Worm (Caenorhabditis elegans) whole organism, midembryonic: ENCODE data around the gene Y57G11B.5.

Experiments used
- T22C8.4 ChIP-seq: fragments of 200-800 bp; sonication (Bioruptor generic); IDR thresholded peaks from 2 replicates; pipeline ENCODE4 v1.3.6; 2022; ENCODE audit warnings: missing genetic modification characterization, missing compliant biosample characterization
- cog-1 ChIP-seq: sonication (generic microtip); optimal IDR thresholded peaks from 2 replicates; lab custom pipeline; 2016; ENCODE audit warnings: missing genetic modification characterization, missing compliant biosample characterization
- flt-1 ChIP-seq: fragments of 200-800 bp; sonication (Bioruptor generic); IDR thresholded peaks from 2 replicates; pipeline ENCODE4 v1.3.6; 2022; ENCODE audit warnings: missing genetic modification characterization, missing compliant biosample characterization
- med-1 ChIP-seq: sonication (generic microtip); optimal IDR thresholded peaks from 2 replicates; lab custom pipeline; 2017; ENCODE audit warnings: missing genetic modification characterization, mild to moderate bottlenecking, missing compliant biosample characterization, antibody characterized with exemption, missing genetic modification reagents; ENCODE audit not compliant: insufficient read depth
- ref-1 ChIP-seq: fragments of 200-800 bp; sonication (Bioruptor generic); conservative IDR thresholded peaks from 2 replicates; pipeline ENCODE4 v1.3.6; 2022; ENCODE audit warnings: missing genetic modification reagents, missing genetic modification characterization, missing compliant biosample characterization
- tab-1 ChIP-seq: fragments of 200-800 bp; sonication (Bioruptor generic); IDR thresholded peaks from 2 replicates; pipeline ENCODE4 v1.3.6; 2022; ENCODE audit warnings: missing genetic modification characterization, missing compliant biosample characterization
- ztf-23 ChIP-seq: fragments of 200-800 bp; sonication (Bioruptor generic); IDR thresholded peaks from 2 replicates; pipeline ENCODE4 v1.3.6; 2022; ENCODE audit warnings: missing genetic modification reagents, missing genetic modification characterization, missing compliant biosample characterization
- ztf-29 ChIP-seq: fragments of 200-800 bp; sonication (Bioruptor generic); IDR thresholded peaks from 2 replicates; pipeline ENCODE4 v1.3.6; 2022; ENCODE audit warnings: missing genetic modification reagents, missing genetic modification characterization, missing compliant biosample characterization

DNA sequence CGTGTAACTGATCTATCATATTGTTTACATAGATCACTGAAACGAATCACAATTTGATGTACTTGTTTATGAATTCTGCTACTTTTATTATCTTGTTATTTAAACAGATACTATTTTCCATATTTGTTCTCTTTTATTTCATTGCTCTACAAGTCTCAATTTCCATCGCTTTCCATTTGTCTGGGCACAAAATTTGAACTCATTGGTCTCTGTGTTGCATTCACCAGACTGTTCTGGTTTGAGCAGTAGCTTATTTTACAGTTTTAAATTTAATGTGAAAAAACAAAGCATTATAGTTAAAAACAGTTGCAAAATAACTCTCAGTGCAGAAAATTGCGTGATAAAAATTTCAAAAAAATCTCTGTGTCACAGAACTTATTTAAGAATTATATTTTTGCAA is 13.0 kb downstream of the Y57G11B.5 start:
- TF ChIP-seq T22C8.4 (no peak), ztf-23 (GFP tag; lab: Robert Waterston, UW) (no peak), cog-1 (tag; lab: Kevin White, UChicago) (no peak), flt-1 (GFP tag; lab: Robert Waterston, UW) (no peak), tab-1 (GFP tag; lab: Robert Waterston, UW) (no peak), ref-1 (no peak), med-1 (GFP tag; lab: Kevin White, UChicago) (no peak), ztf-29 (GFP tag; lab: Robert Waterston, UW) (no peak)
